Worm (Caenorhabditis elegans): ENCODE results near the gene zig-5.

ce11 chrIII:10969644-10970043, 16.3 kb upstream of the zig-5 start, which contains the start of gene dhc-4:
- TF ChIP-seq pqm-1 (tag; optimal IDR thresholded peaks at IDR 0.05) (no peak), ama-1 (optimal IDR thresholded peaks at IDR 0.05) (no peak), ceh-22 (tag; optimal IDR thresholded peaks at IDR 0.05) (no peak), nhr-232 (tag; optimal IDR thresholded peaks at IDR 0.05) (no peak), ceh-18 (tag; optimal IDR thresholded peaks at IDR 0.05) (no peak), pros-1 (tag; optimal IDR thresholded peaks at IDR 0.05) (no peak), sox-2 (GFP tag; IDR thresholded peaks at IDR 0.05) (no peak), gmeb-2 (tag; optimal IDR thresholded peaks at IDR 0.05) (no peak), unc-3 (GFP tag; conservative IDR thresholded peaks at IDR 0.05) (no peak), unc-3 (tag; optimal IDR thresholded peaks at IDR 0.05) (no peak), pha-4 (tag; optimal IDR thresholded peaks at IDR 0.05) (no peak), elt-2 (tag; optimal IDR thresholded peaks at IDR 0.05) (no peak), hlh-6 (tag; optimal IDR thresholded peaks at IDR 0.05) (no peak), ztf-16 (tag; optimal IDR thresholded peaks at IDR 0.05) (no peak), ceh-31 (tag; optimal IDR thresholded peaks at IDR 0.05) (no peak)

Data from whole organism, late embryonic.